Worm (Caenorhabditis elegans) whole organism, early embryonic: ENCODE results near the gene srw-60.

Source experiments
- B0310.2 ChIP-seq: sonication (generic microtip); optimal IDR thresholded peaks from 2 replicates; lab custom pipeline; 2016; ENCODE audit warnings: mild to moderate bottlenecking, missing genetic modification characterization, missing compliant biosample characterization
- aly-1 ChIP-seq: sonication (generic microtip); optimal IDR thresholded peaks from 2 replicates; lab custom pipeline; 2016; ENCODE audit warnings: missing genetic modification characterization, missing compliant biosample characterization
- ama-1 ChIP-seq: fragments of 150-350 bp; optimal IDR thresholded peaks from 2 replicates; lab custom pipeline; 2014
- ceh-36 ChIP-seq: sonication (generic microtip); optimal IDR thresholded peaks from 2 replicates; lab custom pipeline; 2016; ENCODE audit warnings: missing genetic modification characterization, inconsistent platforms, missing compliant biosample characterization
- ets-7 ChIP-seq: sonication (generic microtip); optimal IDR thresholded peaks from 2 replicates; lab custom pipeline; 2016; ENCODE audit warnings: missing genotype, missing genetic modification characterization, missing compliant biosample characterization
- flt-1 ChIP-seq: fragments of 200-800 bp; sonication (Bioruptor generic); IDR thresholded peaks from 2 replicates; pipeline ENCODE4 v1.3.6; 2022; ENCODE audit warnings: missing genetic modification characterization, missing compliant biosample characterization
- hmbx-1 ChIP-seq: sonication (generic microtip); optimal IDR thresholded peaks from 2 replicates; lab custom pipeline; 2016; ENCODE audit warnings: mild to moderate bottlenecking, missing genetic modification characterization, missing compliant biosample characterization
- hmg-4 ChIP-seq: fragments of 200-800 bp; sonication (Bioruptor generic); optimal IDR thresholded peaks from 2 replicates; lab custom pipeline; 2018; ENCODE audit warnings: mild to moderate bottlenecking, missing genetic modification characterization, missing compliant biosample characterization
- hnd-1 ChIP-seq: sonication (generic microtip); optimal IDR thresholded peaks from 2 replicates; lab custom pipeline; 2016; ENCODE audit warnings: missing genetic modification characterization, missing compliant biosample characterization
- pes-1 ChIP-seq: fragments of 200-800 bp; sonication (Bioruptor generic); IDR thresholded peaks from 2 replicates; pipeline ENCODE4 v1.3.6; 2022; ENCODE audit warnings: missing genetic modification reagents, missing genetic modification characterization, missing compliant biosample characterization
- tbx-11 ChIP-seq: fragments of 200-800 bp; sonication (Bioruptor generic); IDR thresholded peaks from 2 replicates; pipeline ENCODE4 v1.3.6; 2022; ENCODE audit warnings: missing genetic modification characterization, missing compliant biosample characterization
- tbx-37 ChIP-seq: fragments of 200-800 bp; sonication (Bioruptor generic); conservative IDR thresholded peaks from 2 replicates; pipeline ENCODE4 v1.3.6; 2022; ENCODE audit warnings: missing genetic modification reagents, missing genetic modification characterization, missing compliant biosample characterization

- no peak for TF ChIP-seq ceh-36 (tag; lab: Kevin White, UChicago)
- TF ChIP-seq ets-7 (tag; lab: Kevin White, UChicago) = no peak
- no peak for TF ChIP-seq pes-1 (GFP tag; lab: Robert Waterston, UW)
- no peak for TF ChIP-seq tbx-11 (GFP tag; lab: Robert Waterston, UW)
- TF ChIP-seq ama-1 (lab: Kevin White, UChicago) = no peak
- no peak for TF ChIP-seq flt-1 (GFP tag; lab: Robert Waterston, UW)
- no peak for TF ChIP-seq hmg-4 (GFP tag; lab: Kevin White, UChicago)
- no peak for TF ChIP-seq B0310.2 (tag; lab: Kevin White, UChicago)
- no peak for TF ChIP-seq tbx-37 (GFP tag; lab: Robert Waterston, UW)
- no peak for TF ChIP-seq hmbx-1 (tag; lab: Kevin White, UChicago)
- no peak for TF ChIP-seq aly-1 (tag; lab: Kevin White, UChicago)
- no peak for TF ChIP-seq hnd-1 (tag; lab: Kevin White, UChicago)
Observed at ce11 chrII:2984383-2984782, 26.0 kb downstream of the srw-60 start.
